Fruit fly (Drosophila melanogaster): ENCODE data around the gene mthl12.
A peak's percentile ranks its signal among the peaks of the same experiment; 100 is the strongest.

- TF ChIP-seq fd96Ca (GFP tag; IDR thresholded peaks at IDR 0.05) (no peak), CG4496 (GFP tag; IDR thresholded peaks at IDR 0.05) (no peak), Pif1B (GFP tag; optimal IDR thresholded peaks at IDR 0.05) (no peak), CG12605 (GFP tag; IDR thresholded peaks at IDR 0.05) (no peak), CG9948 (tag; optimal IDR thresholded peaks at IDR 0.05) (no peak), CG10348 (GFP tag; IDR thresholded peaks at IDR 0.05) (no peak), EcR (GFP tag; optimal IDR thresholded peaks at IDR 0.05) (peak; percentile 11), CG8159 (tag; optimal IDR thresholded peaks at IDR 0.05) (no peak), CG8301 (tag; optimal IDR thresholded peaks at IDR 0.05) (no peak), CG15710 (tag; optimal IDR thresholded peaks at IDR 0.05) (no peak), CG13204 (GFP tag; optimal IDR thresholded peaks at IDR 0.05) (no peak)
Measured at dm6 chr3R:13365665-13366414, 12.4 kb downstream of the mthl12 start.
